Worm (Caenorhabditis elegans) whole organism, L3 larva: ENCODE results near the gene C23H3.9.

Source experiments
- R02D3.7 ChIP-seq: fragments of 150-350 bp; optimal IDR thresholded peaks from 2 replicates; lab custom pipeline; 2014; ENCODE audit warnings: missing biosample characterization, missing genetic modification characterization
- aly-2 ChIP-seq: fragments of 150-350 bp; optimal IDR thresholded peaks from 2 replicates; lab custom pipeline; 2014; ENCODE audit warnings: missing biosample characterization, missing genetic modification characterization
- ama-1 ChIP-seq: fragments of 150-350 bp; optimal IDR thresholded peaks from 2 replicates; lab custom pipeline; 2018
- ceh-82 ChIP-seq: fragments of 150-350 bp; optimal IDR thresholded peaks from 2 replicates; lab custom pipeline; 2014; ENCODE audit warnings: missing biosample characterization, missing genetic modification characterization
- ceh-9 ChIP-seq: sonication (generic microtip); optimal IDR thresholded peaks from 2 replicates; lab custom pipeline; 2018; ENCODE audit warnings: missing biosample characterization, missing genetic modification characterization
- daf-12 ChIP-seq: fragments of 150-350 bp; optimal IDR thresholded peaks from 2 replicates; lab custom pipeline; 2014; ENCODE audit warnings: missing biosample characterization, missing genetic modification reagents, missing genetic modification characterization
- egl-27 ChIP-seq: sonication (generic microtip); optimal IDR thresholded peaks from 4 replicates; lab custom pipeline; 2017; ENCODE audit warnings: missing biosample characterization, missing genetic modification reagents, missing genetic modification characterization
- egl-5 ChIP-seq: fragments of 150-350 bp; optimal IDR thresholded peaks from 2 replicates; lab custom pipeline; 2017; ENCODE audit warnings: missing biosample characterization, missing genetic modification reagents, missing genetic modification characterization, inconsistent platforms
- elt-1 ChIP-seq: fragments of 150-350 bp; optimal IDR thresholded peaks from 2 replicates; lab custom pipeline; 2014; ENCODE audit warnings: missing biosample characterization, missing genetic modification characterization
- elt-2 ChIP-seq: sonication (generic microtip); optimal IDR thresholded peaks from 2 replicates; lab custom pipeline; 2016; ENCODE audit warnings: missing genetic modification reagents, mild to moderate bottlenecking, missing genetic modification characterization, missing compliant biosample characterization
- eor-1 ChIP-seq, 2 experiments: fragments of 150-350 bp; optimal IDR thresholded peaks; 2 replicates each; lab custom pipeline; 2014 to 2018; ENCODE audit warnings: missing biosample characterization in 2 of 2, missing genetic modification characterization in 2 of 2
- fkh-10 ChIP-seq: sonication (generic microtip); optimal IDR thresholded peaks from 2 replicates; lab custom pipeline; 2017; ENCODE audit warnings: missing biosample characterization, missing genetic modification reagents, missing genetic modification characterization
- fos-1 ChIP-seq: fragments of 150-350 bp; optimal IDR thresholded peaks from 2 replicates; lab custom pipeline; 2014; ENCODE audit warnings: missing biosample characterization, missing genetic modification characterization
- hmg-11 ChIP-seq: sonication (generic microtip); optimal IDR thresholded peaks from 2 replicates; lab custom pipeline; 2016; ENCODE audit warnings: missing genetic modification characterization, missing compliant biosample characterization
- lin-15B ChIP-seq: fragments of 150-350 bp; optimal IDR thresholded peaks from 2 replicates; lab custom pipeline; 2014; ENCODE audit warnings: missing biosample characterization, missing genetic modification characterization
- lin-39 ChIP-seq: fragments of 150-350 bp; optimal IDR thresholded peaks from 2 replicates; lab custom pipeline; 2018; ENCODE audit warnings: missing biosample characterization, missing genetic modification reagents, missing genetic modification characterization
- lsy-12 ChIP-seq: sonication (generic microtip); optimal IDR thresholded peaks from 2 replicates; lab custom pipeline; 2016; ENCODE audit warnings: mild to moderate bottlenecking, missing genetic modification characterization, missing compliant biosample characterization
- mdl-1 ChIP-seq: fragments of 150-350 bp; optimal IDR thresholded peaks from 2 replicates; lab custom pipeline; 2014; ENCODE audit warnings: missing biosample characterization, missing genetic modification characterization
- mml-1 ChIP-seq: fragments of 150-350 bp; sonication (generic microtip); optimal IDR thresholded peaks from 3 replicates; lab custom pipeline; 2014; ENCODE audit warnings: missing biosample characterization, missing genetic modification characterization
- nfya-1 ChIP-seq: sonication (generic microtip); optimal IDR thresholded peaks from 2 replicates; lab custom pipeline; 2017; ENCODE audit warnings: missing genetic modification characterization, mild to moderate bottlenecking, missing compliant biosample characterization, antibody characterized with exemption, moderate library complexity; ENCODE audit not compliant: insufficient read depth
- nhr-11 ChIP-seq: fragments of 150-350 bp; optimal IDR thresholded peaks from 2 replicates; lab custom pipeline; 2014; ENCODE audit warnings: missing biosample characterization, missing genetic modification characterization
- nhr-12 ChIP-seq: fragments of 150-350 bp; optimal IDR thresholded peaks from 2 replicates; lab custom pipeline; 2014; ENCODE audit warnings: missing biosample characterization, missing genetic modification characterization
- nhr-237 ChIP-seq: fragments of 150-350 bp; optimal IDR thresholded peaks from 2 replicates; lab custom pipeline; 2014; ENCODE audit warnings: missing biosample characterization, missing genetic modification characterization
- nhr-25 ChIP-seq: sonication (generic microtip); optimal IDR thresholded peaks from 2 replicates; lab custom pipeline; 2017; ENCODE audit warnings: missing biosample characterization, missing genetic modification characterization
- nhr-43 ChIP-seq: sonication (generic microtip); optimal IDR thresholded peaks from 2 replicates; lab custom pipeline; 2016; ENCODE audit warnings: mild to moderate bottlenecking, missing genetic modification characterization, missing compliant biosample characterization; ENCODE audit not compliant: poor library complexity, severe bottlenecking
- nhr-67 ChIP-seq: fragments of 150-350 bp; optimal IDR thresholded peaks from 2 replicates; lab custom pipeline; 2014; ENCODE audit warnings: missing biosample characterization, missing genetic modification characterization
- nhr-77 ChIP-seq: fragments of 150-350 bp; optimal IDR thresholded peaks from 2 replicates; lab custom pipeline; 2014; ENCODE audit warnings: missing biosample characterization, missing genetic modification characterization
- pha-4 ChIP-seq: fragments of 150-350 bp; optimal IDR thresholded peaks from 2 replicates; lab custom pipeline; 2014; ENCODE audit warnings: missing biosample characterization, missing genetic modification reagents, missing genetic modification characterization
- pqm-1 ChIP-seq: fragments of 150-350 bp; optimal IDR thresholded peaks from 2 replicates; lab custom pipeline; 2017; ENCODE audit warnings: missing biosample characterization, missing genetic modification characterization, inconsistent platforms
- snpc-4 ChIP-seq: fragments of 150-350 bp; optimal IDR thresholded peaks from 2 replicates; lab custom pipeline; 2014; ENCODE audit warnings: missing biosample characterization, missing genetic modification characterization
- tbx-2 ChIP-seq: sonication (generic microtip); optimal IDR thresholded peaks from 2 replicates; lab custom pipeline; 2016; ENCODE audit warnings: mild to moderate bottlenecking, missing genetic modification characterization, missing compliant biosample characterization
- zag-1 ChIP-seq: fragments of 150-350 bp; optimal IDR thresholded peaks from 2 replicates; lab custom pipeline; 2014; ENCODE audit warnings: missing biosample characterization, missing genetic modification characterization
- ztf-11 ChIP-seq: fragments of 150-350 bp; optimal IDR thresholded peaks from 2 replicates; lab custom pipeline; 2014; ENCODE audit warnings: missing biosample characterization, missing genetic modification characterization

The C23H3.9 gene

DNA sequence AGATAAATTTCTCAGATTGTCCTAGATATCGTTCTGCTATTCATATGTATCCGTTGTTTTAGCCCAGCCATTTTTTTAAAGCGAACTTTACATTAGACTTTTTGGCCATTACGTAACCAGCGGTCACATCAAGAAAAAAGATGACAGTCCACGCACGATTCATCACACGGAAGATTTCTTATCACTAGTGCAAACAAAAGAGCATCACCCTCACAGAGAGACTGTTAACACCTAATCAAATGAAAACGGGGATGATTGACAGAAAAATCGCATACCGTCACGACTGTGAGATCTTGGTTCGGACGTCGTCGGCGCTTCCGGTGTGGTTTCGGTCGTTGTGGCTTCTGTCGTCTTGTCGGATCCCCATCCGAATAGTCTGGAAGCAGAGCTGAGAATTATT, 2.4 kb downstream of the C23H3.9 start:
- TF ChIP-seq R02D3.7 (tag; lab: Kevin White, UChicago), result no peak
- peak; percentile 16 for TF ChIP-seq elt-2

DNA sequence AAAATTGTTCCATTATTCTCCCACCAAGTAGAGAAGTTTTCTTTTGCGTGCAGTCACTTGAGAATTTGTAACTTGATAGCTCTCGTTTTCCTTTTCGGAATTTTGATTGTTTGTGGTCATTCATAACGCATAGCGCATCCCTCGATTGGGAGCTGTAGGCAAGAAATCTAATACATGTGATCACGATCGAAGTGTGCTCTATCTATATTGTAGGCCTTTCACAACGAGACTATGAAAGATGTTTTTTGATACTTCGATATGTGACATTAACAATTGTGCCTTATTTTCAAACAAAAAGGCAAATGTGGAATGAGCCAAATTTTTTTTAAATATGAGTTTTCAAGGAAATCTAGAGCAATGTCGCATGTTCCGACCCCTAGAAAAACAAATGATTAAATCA, 3.2 kb downstream of the C23H3.9 start:
- TF ChIP-seq nhr-25 (tag; lab: Kevin White, UChicago) (no peak), aly-2 (no peak), fkh-10 (GFP tag; lab: Kevin White, UChicago) (no peak), pqm-1 (tag; lab: Kevin White, UChicago) (no peak), zag-1 (tag; lab: Kevin White, UChicago) (no peak), lin-39 (tag; lab: Kevin White, UChicago) (no peak), R02D3.7 (tag; lab: Kevin White, UChicago) (no peak), pha-4 (tag; lab: Kevin White, UChicago) (no peak), ztf-11 (tag; lab: Kevin White, UChicago) (no peak)

DNA sequence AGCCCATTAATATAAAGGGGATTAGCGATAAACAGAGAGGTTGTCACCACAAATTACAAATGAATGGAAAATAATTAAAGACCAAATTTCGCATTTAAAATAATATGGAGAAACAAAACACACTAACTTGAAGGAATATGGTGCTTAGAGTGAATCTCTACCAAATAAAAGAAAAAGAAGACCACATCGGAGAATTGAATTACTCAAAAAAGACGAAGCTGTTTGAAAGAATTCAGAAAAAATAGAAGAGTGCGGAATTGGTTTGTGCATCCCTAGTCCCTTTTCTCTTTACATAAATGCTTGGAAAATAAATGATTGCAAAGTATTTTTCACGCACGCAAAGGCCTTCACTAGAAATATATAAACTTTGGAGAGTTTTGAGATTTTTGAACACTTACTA, 5.2 kb downstream of the C23H3.9 start:
- no peak for TF ChIP-seq elt-1 (tag; lab: Kevin White, UChicago)
- TF ChIP-seq egl-27 (tag; lab: Kevin White, UChicago), result no peak
- no peak for TF ChIP-seq ztf-11 (tag; lab: Kevin White, UChicago)
- no peak for TF ChIP-seq lsy-12
- no peak for TF ChIP-seq ceh-82 (tag; lab: Kevin White, UChicago)
- no peak for TF ChIP-seq hmg-11 (tag; lab: Kevin White, UChicago)
- no peak for TF ChIP-seq snpc-4
- TF ChIP-seq fkh-10 (GFP tag; lab: Kevin White, UChicago), result no peak
- TF ChIP-seq nhr-77 (tag; lab: Kevin White, UChicago), result no peak
- no peak for TF ChIP-seq mml-1 (tag; lab: Kevin White, UChicago)
- TF ChIP-seq nhr-43 (tag; lab: Kevin White, UChicago), result no peak
- TF ChIP-seq aly-2, result no peak
- no peak for TF ChIP-seq nhr-67 (tag; lab: Kevin White, UChicago)
- no peak for TF ChIP-seq nhr-237 (tag; lab: Kevin White, UChicago)
- no peak for TF ChIP-seq mdl-1
- TF ChIP-seq nfya-1 (tag; lab: Kevin White, UChicago), result no peak

DNA sequence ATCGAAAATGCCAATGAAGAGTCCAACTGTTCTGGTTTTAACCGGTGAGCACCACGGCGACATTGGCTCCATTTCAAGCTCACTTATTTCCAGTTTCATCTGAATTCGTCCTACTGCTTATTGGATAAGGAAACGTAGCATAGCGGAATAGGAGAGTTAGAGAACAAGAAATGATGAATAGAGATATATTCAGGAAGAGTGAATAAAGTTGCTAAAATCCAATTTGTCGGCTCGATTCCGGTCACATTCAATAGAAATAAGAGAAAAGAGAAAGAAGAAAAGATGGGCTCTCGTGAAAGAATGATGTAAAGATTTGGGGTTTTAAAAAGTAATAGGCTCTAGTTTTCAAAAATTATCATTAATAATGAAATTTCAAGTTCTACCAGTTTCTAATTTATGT, 5.7 kb downstream of the C23H3.9 start:
- TF ChIP-seq fkh-10 (GFP tag; lab: Kevin White, UChicago), result peak; percentile 95
- TF ChIP-seq aly-2, result no peak

DNA sequence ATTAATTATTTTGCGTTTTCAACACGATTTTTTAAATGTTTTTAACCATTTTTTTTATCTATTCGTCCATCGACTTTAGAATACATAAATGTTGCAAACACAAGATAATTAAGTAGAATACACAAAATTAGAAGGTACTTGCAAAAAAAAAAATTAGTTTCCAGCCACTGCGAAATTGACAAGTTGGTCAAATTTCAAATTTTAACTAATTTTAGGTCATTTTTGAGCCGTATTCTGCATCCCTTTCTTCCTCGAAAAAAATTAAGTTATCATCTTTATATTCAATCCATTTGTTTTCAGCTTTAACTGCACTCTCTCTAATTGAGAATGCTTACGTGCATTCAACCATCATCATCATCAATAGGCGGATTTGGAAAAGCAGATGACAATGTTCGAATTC, 9.7 kb downstream of the C23H3.9 start, which contains the start of gene egl-26:
egl-26 (plus strand) TSS at position 301 of the 400 bp plus-strand sequence.
- TF ChIP-seq pha-4 (tag; lab: Kevin White, UChicago) (no peak), fos-1 (tag; lab: Kevin White, UChicago) (no peak), zag-1 (tag; lab: Kevin White, UChicago) (no peak), hmg-11 (tag; lab: Kevin White, UChicago) (no peak), ama-1 (lab: Kevin White, UChicago) (no peak), lin-15B (tag; lab: Kevin White, UChicago) (no peak), nhr-25 (tag; lab: Kevin White, UChicago) (no peak), daf-12 (tag; lab: Kevin White, UChicago) (no peak), eor-1 (tag; optimal IDR thresholded peaks at IDR 0.05; lab: Kevin White, UChicago) (no peak), aly-2 (no peak)

DNA sequence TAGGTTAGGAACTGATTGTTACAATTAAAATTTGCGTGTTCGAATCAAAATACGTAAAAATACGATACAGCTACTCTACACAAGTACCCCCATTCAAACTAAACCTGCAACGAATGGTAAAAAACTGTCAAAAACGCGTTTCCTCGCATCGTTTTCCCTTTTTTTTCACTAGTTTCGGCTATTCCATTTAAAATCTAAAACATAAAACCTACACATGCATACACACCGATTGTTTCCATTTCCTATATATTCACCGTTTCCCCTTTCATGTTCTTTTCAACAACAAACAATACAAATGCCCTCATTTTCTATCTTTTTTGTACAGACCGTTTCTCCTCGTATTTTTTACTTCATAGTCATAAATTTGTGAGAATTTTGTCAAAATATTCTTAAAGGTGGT, 10.3 kb downstream of the C23H3.9 start:
- TF ChIP-seq ztf-11 (tag; lab: Kevin White, UChicago) (no peak), hmg-11 (tag; lab: Kevin White, UChicago) (no peak), nhr-12 (no peak), elt-1 (tag; lab: Kevin White, UChicago) (no peak), nhr-237 (tag; lab: Kevin White, UChicago) (no peak), daf-12 (tag; lab: Kevin White, UChicago) (no peak), egl-5 (tag; lab: Kevin White, UChicago) (no peak), nhr-11 (no peak), aly-2 (no peak), snpc-4 (no peak), R02D3.7 (tag; lab: Kevin White, UChicago) (no peak), ceh-82 (tag; lab: Kevin White, UChicago) (no peak), ceh-9 (no peak), tbx-2 (tag; lab: Kevin White, UChicago) (no peak)
